Worm (Caenorhabditis elegans): ENCODE results near the gene srv-34.

Gene srv-34

ce11 chrV:16374676-16375075 is at the start of gene srv-34:
TSS of gene srv-34 (minus strand) at chrV:16374776.
- TF ChIP-seq klf-2 (GFP tag; conservative IDR thresholded peaks at IDR 0.05), result no peak
- no peak for TF ChIP-seq ztf-29 (GFP tag; IDR thresholded peaks at IDR 0.05)
- TF ChIP-seq med-1 (GFP tag; optimal IDR thresholded peaks at IDR 0.05; ENCODE audit: insufficient read depth), result no peak
- TF ChIP-seq cog-1 (tag; optimal IDR thresholded peaks at IDR 0.05), result no peak
- no peak for TF ChIP-seq ztf-23 (GFP tag; IDR thresholded peaks at IDR 0.05)
- TF ChIP-seq ref-1 (GFP tag; conservative IDR thresholded peaks at IDR 0.05), result no peak
- no peak for TF ChIP-seq flt-1 (GFP tag; IDR thresholded peaks at IDR 0.05)
- no peak for TF ChIP-seq tab-1 (GFP tag; IDR thresholded peaks at IDR 0.05)
- no peak for TF ChIP-seq T22C8.4 (GFP tag; IDR thresholded peaks at IDR 0.05)

DNA sequence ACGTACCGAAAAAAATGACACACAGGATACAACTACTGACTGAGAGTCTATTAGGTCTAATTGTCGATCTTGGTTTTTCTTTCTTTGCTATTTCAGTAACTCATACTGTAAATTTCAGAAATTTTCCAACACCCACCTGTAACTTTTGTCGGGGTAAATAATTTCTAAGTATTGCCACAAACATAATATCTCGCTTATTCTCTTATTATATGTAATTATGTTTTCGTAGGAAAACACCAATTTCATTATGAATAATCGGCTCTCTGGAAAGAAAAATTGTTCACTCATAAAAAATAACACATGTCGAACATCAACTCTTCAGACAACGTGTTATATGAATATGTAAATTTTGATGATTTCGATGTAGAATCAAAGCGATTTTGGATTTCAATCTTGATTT is 46.1 kb upstream of the srv-34 start, which contains the start of gene srw-48:
srw-48 (plus strand) TSS at position 301 of the 400 bp plus-strand sequence.
- TF ChIP-seq ztf-29 (GFP tag; IDR thresholded peaks at IDR 0.05), result no peak
- TF ChIP-seq T22C8.4 (GFP tag; IDR thresholded peaks at IDR 0.05), result no peak
- no peak for TF ChIP-seq med-1 (GFP tag; optimal IDR thresholded peaks at IDR 0.05; ENCODE audit: insufficient read depth)
- no peak for TF ChIP-seq tab-1 (GFP tag; IDR thresholded peaks at IDR 0.05)
- no peak for TF ChIP-seq flt-1 (GFP tag; IDR thresholded peaks at IDR 0.05)
- TF ChIP-seq klf-2 (GFP tag; conservative IDR thresholded peaks at IDR 0.05), result no peak
- TF ChIP-seq cog-1 (tag; optimal IDR thresholded peaks at IDR 0.05), result no peak
- TF ChIP-seq ref-1 (GFP tag; conservative IDR thresholded peaks at IDR 0.05), result no peak
- no peak for TF ChIP-seq ztf-23 (GFP tag; IDR thresholded peaks at IDR 0.05)

DNA sequence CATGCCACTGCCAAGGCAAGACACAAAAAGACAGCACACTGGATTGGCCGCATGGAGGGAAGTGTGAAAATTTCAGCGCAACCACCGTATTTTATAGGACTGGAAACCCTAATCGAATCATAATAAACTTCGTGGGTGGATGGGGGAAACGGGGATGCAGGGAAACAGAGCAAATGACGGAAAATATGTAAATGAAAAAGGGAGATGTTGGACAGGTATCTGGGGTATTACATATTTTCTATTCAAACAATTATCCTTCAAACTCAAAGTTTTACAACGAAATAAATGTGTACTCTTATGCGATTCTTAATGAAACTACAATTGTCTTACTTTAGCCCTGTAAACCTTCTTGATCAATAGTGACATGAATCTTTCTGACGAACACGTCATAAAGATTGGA is 45.2 kb upstream of the srv-34 start, which contains the start of gene F26D2.16:
F26D2.16 (minus strand) TSS at position 101 of the 400 bp plus-strand sequence.
- TF ChIP-seq ref-1 (GFP tag; conservative IDR thresholded peaks at IDR 0.05) (no peak), tab-1 (GFP tag; IDR thresholded peaks at IDR 0.05) (no peak), klf-2 (GFP tag; conservative IDR thresholded peaks at IDR 0.05) (no peak)

ce11 chrV:16417014-16417413 is 42.4 kb upstream of the srv-34 start, which contains the start of gene str-55:
TSS of gene str-55 (minus strand) at chrV:16417114.
- TF ChIP-seq ref-1 (GFP tag; conservative IDR thresholded peaks at IDR 0.05), result no peak
- no peak for TF ChIP-seq ztf-23 (GFP tag; IDR thresholded peaks at IDR 0.05)
- no peak for TF ChIP-seq flt-1 (GFP tag; IDR thresholded peaks at IDR 0.05)
- TF ChIP-seq klf-2 (GFP tag; conservative IDR thresholded peaks at IDR 0.05), result no peak
- no peak for TF ChIP-seq cog-1 (tag; optimal IDR thresholded peaks at IDR 0.05)
- TF ChIP-seq tab-1 (GFP tag; IDR thresholded peaks at IDR 0.05), result no peak
- TF ChIP-seq ztf-29 (GFP tag; IDR thresholded peaks at IDR 0.05), result no peak
- TF ChIP-seq T22C8.4 (GFP tag; IDR thresholded peaks at IDR 0.05), result no peak
- TF ChIP-seq med-1 (GFP tag; optimal IDR thresholded peaks at IDR 0.05; ENCODE audit: insufficient read depth), result no peak

DNA sequence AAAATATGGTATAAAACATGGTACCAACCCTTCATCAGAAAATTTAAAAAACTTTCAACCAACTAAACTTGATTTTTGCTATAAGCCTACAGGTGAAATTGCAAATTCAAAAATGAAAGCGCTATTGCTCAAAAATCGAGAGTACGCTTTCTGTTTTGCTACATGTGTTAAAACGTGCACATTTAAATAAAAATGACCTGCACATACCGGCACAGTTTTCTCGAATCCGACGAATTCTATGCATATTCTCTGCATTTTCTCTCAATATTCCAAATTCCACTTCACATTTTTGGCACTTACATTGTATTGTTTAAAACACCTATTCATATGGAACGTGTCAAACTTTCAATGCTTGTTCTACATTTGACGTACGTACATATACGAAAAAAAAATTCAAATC is 35.9 kb upstream of the srv-34 start, which contains the start of gene srh-145:
srh-145 (plus strand) TSS at position 193 of the 400 bp plus-strand sequence.
- no peak for TF ChIP-seq cog-1 (tag; optimal IDR thresholded peaks at IDR 0.05)
- no peak for TF ChIP-seq ztf-23 (GFP tag; IDR thresholded peaks at IDR 0.05)
- no peak for TF ChIP-seq flt-1 (GFP tag; IDR thresholded peaks at IDR 0.05)
- TF ChIP-seq ztf-29 (GFP tag; IDR thresholded peaks at IDR 0.05), result no peak
- TF ChIP-seq ref-1 (GFP tag; conservative IDR thresholded peaks at IDR 0.05), result no peak
- TF ChIP-seq T22C8.4 (GFP tag; IDR thresholded peaks at IDR 0.05), result no peak
- no peak for TF ChIP-seq klf-2 (GFP tag; conservative IDR thresholded peaks at IDR 0.05)
- no peak for TF ChIP-seq med-1 (GFP tag; optimal IDR thresholded peaks at IDR 0.05; ENCODE audit: insufficient read depth)
- TF ChIP-seq tab-1 (GFP tag; IDR thresholded peaks at IDR 0.05), result no peak

DNA sequence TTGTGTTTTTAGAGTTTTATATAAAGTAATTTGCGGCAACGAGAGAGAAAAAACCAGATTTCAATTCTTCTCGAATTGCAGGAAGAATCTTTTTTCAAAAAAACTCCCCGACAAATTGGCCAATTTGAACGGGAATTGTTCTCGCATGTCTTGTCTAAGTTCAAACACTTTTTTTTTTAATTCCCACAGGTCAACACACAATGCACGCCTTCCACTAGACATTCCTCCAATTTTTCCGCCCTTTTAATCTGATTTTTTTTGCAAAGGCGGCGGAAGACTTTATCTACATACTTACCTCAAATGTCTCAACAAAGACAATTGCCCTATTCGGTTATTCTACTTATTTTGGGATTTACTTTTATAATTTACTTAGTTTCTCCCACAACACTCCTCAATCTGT is 33.1 kb upstream of the srv-34 start, which contains the start of gene F26D2.3:
F26D2.3 (plus strand) TSS at position 301 of the 400 bp plus-strand sequence.
- no peak for TF ChIP-seq T22C8.4 (GFP tag; IDR thresholded peaks at IDR 0.05)
- TF ChIP-seq flt-1 (GFP tag; IDR thresholded peaks at IDR 0.05), result no peak
- TF ChIP-seq cog-1 (tag; optimal IDR thresholded peaks at IDR 0.05), result no peak

DNA sequence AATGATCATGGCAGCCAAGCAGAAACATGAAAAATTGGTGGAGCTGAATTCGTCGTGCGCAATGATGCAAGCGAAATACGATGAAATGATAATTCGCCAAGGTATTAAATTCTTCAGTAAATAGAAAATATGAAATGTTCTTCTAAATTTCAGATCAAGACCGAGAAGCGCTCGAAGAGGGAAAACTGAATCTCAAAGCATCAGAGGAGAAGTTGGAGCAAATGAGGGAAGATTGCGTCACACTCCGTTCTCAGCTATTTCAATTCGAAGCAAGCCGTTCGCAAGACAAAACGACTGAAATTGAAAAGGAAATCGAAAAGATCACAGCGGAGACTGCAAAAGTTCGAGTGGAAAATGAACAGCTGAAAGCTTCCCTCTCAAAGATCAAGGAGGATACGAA is 31.8 kb upstream of the srv-34 start:
- TF ChIP-seq flt-1 (GFP tag; IDR thresholded peaks at IDR 0.05), result no peak
- TF ChIP-seq klf-2 (GFP tag; conservative IDR thresholded peaks at IDR 0.05), result no peak
- no peak for TF ChIP-seq ref-1 (GFP tag; conservative IDR thresholded peaks at IDR 0.05)
- TF ChIP-seq med-1 (GFP tag; optimal IDR thresholded peaks at IDR 0.05; ENCODE audit: insufficient read depth), result no peak
- no peak for TF ChIP-seq T22C8.4 (GFP tag; IDR thresholded peaks at IDR 0.05)
- TF ChIP-seq ztf-23 (GFP tag; IDR thresholded peaks at IDR 0.05), result no peak
- TF ChIP-seq cog-1 (tag; optimal IDR thresholded peaks at IDR 0.05), result no peak
- no peak for TF ChIP-seq ztf-29 (GFP tag; IDR thresholded peaks at IDR 0.05)
- TF ChIP-seq tab-1 (GFP tag; IDR thresholded peaks at IDR 0.05), result no peak

ce11 chrV:16405366-16405765 is 30.8 kb upstream of the srv-34 start:
- TF ChIP-seq tab-1 (GFP tag; IDR thresholded peaks at IDR 0.05) (no peak), klf-2 (GFP tag; conservative IDR thresholded peaks at IDR 0.05) (no peak), med-1 (GFP tag; optimal IDR thresholded peaks at IDR 0.05; ENCODE audit: insufficient read depth) (no peak), flt-1 (GFP tag; IDR thresholded peaks at IDR 0.05) (no peak), ref-1 (GFP tag; conservative IDR thresholded peaks at IDR 0.05) (no peak), ztf-23 (GFP tag; IDR thresholded peaks at IDR 0.05) (no peak), ztf-29 (GFP tag; IDR thresholded peaks at IDR 0.05) (no peak), T22C8.4 (GFP tag; IDR thresholded peaks at IDR 0.05) (no peak), cog-1 (tag; optimal IDR thresholded peaks at IDR 0.05) (no peak)

- TF ChIP-seq ref-1 (GFP tag; conservative IDR thresholded peaks at IDR 0.05), result no peak
- no peak for TF ChIP-seq flt-1 (GFP tag; IDR thresholded peaks at IDR 0.05)
- TF ChIP-seq T22C8.4 (GFP tag; IDR thresholded peaks at IDR 0.05), result no peak
These were observed 29.4 kb upstream of the srv-34 start, which contains the start of gene syp-1 for ce11 chrV:16403974-16404373. TSS of gene syp-1 (plus strand) at chrV:16404274.

ce11 chrV:16401519-16401918 is 26.9 kb upstream of the srv-34 start, which contains the start of gene F13A7.14:
TSS of gene F13A7.14 (plus strand) at chrV:16401891.
- TF ChIP-seq ref-1 (GFP tag; conservative IDR thresholded peaks at IDR 0.05) (no peak), flt-1 (GFP tag; IDR thresholded peaks at IDR 0.05) (peak; percentile 74), cog-1 (tag; optimal IDR thresholded peaks at IDR 0.05) (peak; percentile 9), ztf-23 (GFP tag; IDR thresholded peaks at IDR 0.05) (peak; percentile 81)

Measured in whole organism, midembryonic.